Worm (Caenorhabditis elegans) whole organism, L4 larva: ENCODE measurements around the gene T06E6.1.

ENCODE experiments used
- ama-1 ChIP-seq: fragments of 150-350 bp; optimal IDR thresholded peaks from 2 replicates; lab custom pipeline; 2014; ENCODE audit warnings: inconsistent platforms, mixed read lengths
- hlh-11 ChIP-seq: fragments of 200-800 bp; sonication (Bioruptor generic); optimal IDR thresholded peaks from 2 replicates; lab custom pipeline; 2018; ENCODE audit warnings: mild to moderate bottlenecking, missing genetic modification characterization, missing compliant biosample characterization
- nhr-10 ChIP-seq: fragments of 150-350 bp; optimal IDR thresholded peaks from 2 replicates; lab custom pipeline; 2014; ENCODE audit warnings: missing biosample characterization, missing genetic modification characterization
- snpc-1.2 ChIP-seq: fragments of 200-800 bp; sonication (Bioruptor generic); IDR thresholded peaks from 2 replicates; pipeline ENCODE4 v1.3.6; 2022; ENCODE audit warnings: missing genetic modification reagents, missing genetic modification characterization, missing compliant biosample characterization
- tra-1 ChIP-seq: fragments of 200-800 bp; sonication (Bioruptor generic); IDR thresholded peaks from 2 replicates; pipeline ENCODE4 v1.3.6; 2022; ENCODE audit warnings: missing genetic modification reagents, missing genetic modification characterization, missing compliant biosample characterization
- zfp-3 ChIP-seq: fragments of 200-800 bp; sonication (Bioruptor generic); conservative IDR thresholded peaks from 2 replicates; pipeline ENCODE4 v1.3.6; 2022; ENCODE audit warnings: missing genetic modification reagents, missing genetic modification characterization, missing compliant biosample characterization

ce11 chrV:15412625-15413024 lies 17.9 kb upstream of the T06E6.1 start, which contains the start of gene srbc-63:
- TF ChIP-seq ama-1 (lab: Kevin White, UChicago), result no peak
- TF ChIP-seq nhr-10 (tag; lab: Kevin White, UChicago), result no peak
- no peak for TF ChIP-seq snpc-1.2
- no peak for TF ChIP-seq hlh-11 (tag; lab: Kevin White, UChicago)
- TF ChIP-seq zfp-3 (GFP tag; lab: Robert Waterston, UW), result no peak
- no peak for TF ChIP-seq tra-1 (GFP tag; lab: Robert Waterston, UW)
